Worm (Caenorhabditis elegans): ENCODE measurements around the gene H39E23.2.
"Not testable (repeated sequence)": the region's sequence is repeated elsewhere in the genome, so short reads cannot be mapped to it uniquely, and the experiment has no call there.

H39E23.2 gene

DNA sequence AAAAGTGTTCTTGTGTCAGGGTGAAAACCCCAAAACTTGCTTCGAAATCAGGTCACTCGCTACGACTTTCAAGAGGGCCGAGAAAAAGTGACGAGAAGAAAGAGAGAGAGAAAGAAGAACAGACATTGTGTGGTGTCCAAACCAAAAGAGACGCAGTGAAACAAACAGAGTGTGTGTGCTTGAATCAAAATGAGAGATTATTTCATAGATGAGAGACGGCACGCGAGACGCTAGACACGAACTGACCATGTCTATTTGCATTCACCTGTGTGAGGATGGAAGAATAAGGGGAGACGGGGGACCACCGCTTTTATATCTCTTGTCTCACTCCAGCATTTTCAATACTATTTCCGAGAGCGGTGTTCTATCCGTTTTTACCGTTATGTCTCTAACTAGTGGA is 26.0 kb downstream of the H39E23.2 start:
- no peak for TF ChIP-seq eor-1 (tag; optimal IDR thresholded peaks at IDR 0.05)
- no peak for TF ChIP-seq egl-5 (tag; optimal IDR thresholded peaks at IDR 0.05)
- TF ChIP-seq nhr-25 (tag; optimal IDR thresholded peaks at IDR 0.05), result peak; percentile 77
- no peak for TF ChIP-seq nhr-67 (tag; optimal IDR thresholded peaks at IDR 0.05)
- TF ChIP-seq ceh-16 (tag; optimal IDR thresholded peaks at IDR 0.05), result no peak
- no peak for TF ChIP-seq unc-39 (tag; optimal IDR thresholded peaks at IDR 0.05)
- TF ChIP-seq mml-1 (tag; optimal IDR thresholded peaks at IDR 0.05), result no peak
- TF ChIP-seq ceh-9 (tag; optimal IDR thresholded peaks at IDR 0.05), result no peak
- TF ChIP-seq fos-1 (tag; optimal IDR thresholded peaks at IDR 0.05), result no peak
- TF ChIP-seq elt-1 (tag; optimal IDR thresholded peaks at IDR 0.05), result no peak
- no peak for TF ChIP-seq nhr-12 (tag; optimal IDR thresholded peaks at IDR 0.05)
- peak; percentile 55 for TF ChIP-seq elt-2 (tag; optimal IDR thresholded peaks at IDR 0.05)
- no peak for TF ChIP-seq nhr-76 (tag; optimal IDR thresholded peaks at IDR 0.05)
- peak; percentile 33 for TF ChIP-seq lin-15B (tag; optimal IDR thresholded peaks at IDR 0.05)
- TF ChIP-seq ceh-28 (tag; optimal IDR thresholded peaks at IDR 0.05), result peak; percentile 17
- TF ChIP-seq nhr-43 (tag; optimal IDR thresholded peaks at IDR 0.05; ENCODE audit: poor library complexity, severe bottlenecking), result peak; percentile 33
- peak; percentile 90 for TF ChIP-seq nhr-23 (tag; optimal IDR thresholded peaks at IDR 0.05)
- TF ChIP-seq pqm-1 (tag; optimal IDR thresholded peaks at IDR 0.05), result no peak
- peak; percentile 47 for TF ChIP-seq lin-39 (tag; optimal IDR thresholded peaks at IDR 0.05)
- no peak for TF ChIP-seq sea-2 (GFP tag; optimal IDR thresholded peaks at IDR 0.05)
- TF ChIP-seq nfya-1 (tag; optimal IDR thresholded peaks at IDR 0.05; ENCODE audit: insufficient read depth), result peak; percentile 79
- no peak for TF ChIP-seq ama-1 (optimal IDR thresholded peaks at IDR 0.05)
- TF ChIP-seq daf-12 (tag; optimal IDR thresholded peaks at IDR 0.05), result no peak
- TF ChIP-seq nhr-237 (tag; optimal IDR thresholded peaks at IDR 0.05), result no peak
- peak in 1 of 3 experiments; percentile 18 for TF ChIP-seq elt-3 (tag; optimal IDR thresholded peaks at IDR 0.05)
- TF ChIP-seq unc-62 (GFP tag; optimal IDR thresholded peaks at IDR 0.05), result no peak
- TF ChIP-seq snpc-4 (tag; optimal IDR thresholded peaks at IDR 0.05), result peak; percentile 49
- no peak for TF ChIP-seq zag-1 (tag; optimal IDR thresholded peaks at IDR 0.05)
- no peak for TF ChIP-seq fkh-2 (tag; optimal IDR thresholded peaks at IDR 0.05)
- no peak for TF ChIP-seq nhr-11 (tag; optimal IDR thresholded peaks at IDR 0.05)
- TF ChIP-seq nhr-28 (tag; optimal IDR thresholded peaks at IDR 0.05), result no peak
- peak; percentile 52 for TF ChIP-seq jun-1 (tag; optimal IDR thresholded peaks at IDR 0.05)
- TF ChIP-seq nhr-77 (tag; optimal IDR thresholded peaks at IDR 0.05), result no peak
- TF ChIP-seq ZK546.5 (tag; optimal IDR thresholded peaks at IDR 0.05), result no peak
- no peak for TF ChIP-seq ceh-82 (tag; optimal IDR thresholded peaks at IDR 0.05)
- TF ChIP-seq pha-4 (tag; optimal IDR thresholded peaks at IDR 0.05), result peak; percentile 93
- TF ChIP-seq hmg-11 (tag; optimal IDR thresholded peaks at IDR 0.05), result peak; percentile 65
- no peak for TF ChIP-seq aly-2 (tag; optimal IDR thresholded peaks at IDR 0.05)
- TF ChIP-seq ztf-4 (tag; optimal IDR thresholded peaks at IDR 0.05), result no peak
- no peak for TF ChIP-seq skn-1 (tag; optimal IDR thresholded peaks at IDR 0.05)
- no peak for TF ChIP-seq ztf-11 (tag; optimal IDR thresholded peaks at IDR 0.05)
- peak; percentile 62 for TF ChIP-seq mdl-1 (tag; optimal IDR thresholded peaks at IDR 0.05)
- TF ChIP-seq tbx-2 (tag; optimal IDR thresholded peaks at IDR 0.05), result peak; percentile 1
- peak; percentile 10 for TF ChIP-seq egl-27 (tag; optimal IDR thresholded peaks at IDR 0.05)
- peak; percentile 61 for TF ChIP-seq lsy-12 (tag; optimal IDR thresholded peaks at IDR 0.05)
- TF ChIP-seq R02D3.7 (tag; optimal IDR thresholded peaks at IDR 0.05), result no peak
- TF ChIP-seq fkh-10 (GFP tag; optimal IDR thresholded peaks at IDR 0.05), result no peak

DNA sequence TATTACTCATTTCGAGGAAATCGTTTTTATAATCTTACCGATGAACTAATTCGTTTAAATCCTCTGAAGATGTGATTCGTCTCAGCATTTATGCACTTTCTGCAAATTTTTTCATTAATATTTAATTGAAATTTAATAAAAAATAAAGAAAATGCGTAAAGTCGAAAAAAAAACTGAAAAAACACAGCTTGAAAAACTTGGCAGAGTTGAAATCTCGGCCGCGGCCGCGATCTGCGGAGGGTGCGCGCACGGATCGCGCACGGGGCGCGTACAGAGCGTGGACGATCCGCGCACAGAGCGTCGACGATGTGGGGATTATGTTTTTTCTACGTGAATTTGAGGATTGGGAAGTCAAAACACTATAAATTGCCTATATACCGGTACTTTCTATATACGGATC is 27.6 kb downstream of the H39E23.2 start, which contains the start of gene AH10.4:
AH10.4 (minus strand) TSS at position 101 of the 400 bp plus-strand sequence.
- TF ChIP-seq hmg-11, nhr-237, nhr-25 (tag; optimal IDR thresholded peaks at IDR 0.05): not testable (repeated sequence)
